Worm (Caenorhabditis elegans): Measurements from ENCODE around the gene ZK896.5.

- TF ChIP-seq nhr-77 (tag; optimal IDR thresholded peaks at IDR 0.05) (no peak), lin-13 (GFP tag; optimal IDR thresholded peaks at IDR 0.05) (no peak), nhr-90 (tag; optimal IDR thresholded peaks at IDR 0.05; ENCODE audit: poor library complexity) (no peak), ztf-4 (tag; optimal IDR thresholded peaks at IDR 0.05) (no peak), fos-1 (tag; optimal IDR thresholded peaks at IDR 0.05) (no peak), nhr-76 (tag; optimal IDR thresholded peaks at IDR 0.05) (no peak), snpc-4 (tag; optimal IDR thresholded peaks at IDR 0.05) (no peak), fkh-8 (tag; optimal IDR thresholded peaks at IDR 0.05) (no peak), sptf-1 (tag; optimal IDR thresholded peaks at IDR 0.05) (no peak), unc-62 (GFP tag; optimal IDR thresholded peaks at IDR 0.05) (no peak)
These were observed 30.4 kb upstream of the ZK896.5 start, which contains the start of gene K08D8.4 for ce11 chrIV:12909871-12910270.
